Worm (Caenorhabditis elegans): Measurements from ENCODE around the gene Y56A3A.2.

The Y56A3A.2 gene

DNA sequence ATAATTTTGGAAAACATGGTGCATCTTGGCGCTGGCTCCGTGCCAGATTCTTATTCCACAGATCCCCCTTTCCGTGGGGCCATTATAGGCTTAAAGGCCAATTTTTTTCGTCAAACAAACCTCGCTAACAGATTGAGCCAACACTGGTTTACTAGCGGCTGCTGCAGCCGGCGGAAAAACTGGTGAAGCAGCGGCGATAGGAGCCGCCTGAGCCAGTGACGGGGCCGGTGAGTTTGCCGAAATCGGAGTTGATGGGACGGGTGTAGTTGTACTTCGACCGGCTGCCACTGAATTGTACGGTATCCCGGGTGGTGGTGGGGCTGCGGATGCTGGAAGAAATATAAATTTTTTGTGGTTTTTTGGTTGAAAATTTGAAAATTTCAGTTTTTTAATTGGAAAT lies 20.3 kb downstream of the Y56A3A.2 start:
- TF ChIP-seq C38D4.7 (GFP tag; optimal IDR thresholded peaks at IDR 0.05) (no peak), pha-4 (tag; optimal IDR thresholded peaks at IDR 0.05) (no peak), unc-55 (GFP tag; optimal IDR thresholded peaks at IDR 0.05) (no peak), dve-1 (tag; optimal IDR thresholded peaks at IDR 0.05) (no peak), ceh-34 (tag; optimal IDR thresholded peaks at IDR 0.05) (no peak), hlh-15 (tag; optimal IDR thresholded peaks at IDR 0.05) (no peak), C08G9.2 (tag; optimal IDR thresholded peaks at IDR 0.05) (no peak), ceh-30 (tag; optimal IDR thresholded peaks at IDR 0.05) (no peak), lim-6 (tag; optimal IDR thresholded peaks at IDR 0.05) (no peak)

DNA sequence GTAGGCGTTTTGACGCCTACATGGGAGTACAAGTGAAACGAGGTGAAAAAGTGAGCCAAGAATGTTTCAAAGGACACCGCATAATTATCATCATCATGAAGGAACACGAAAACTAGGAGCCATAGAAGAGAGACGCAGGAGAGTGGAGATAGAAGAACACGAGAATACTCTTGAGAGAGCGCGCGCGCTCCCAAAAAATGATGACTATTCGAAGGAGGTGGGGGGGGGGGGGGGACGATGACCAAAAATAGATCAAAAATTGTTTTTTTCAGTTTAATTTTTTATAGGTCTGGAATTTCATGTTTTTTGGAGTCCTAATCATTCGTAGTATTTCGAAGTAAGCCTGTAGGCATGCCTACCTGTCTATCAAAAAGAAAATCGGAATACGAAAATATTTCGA lies 25.3 kb downstream of the Y56A3A.2 start:
- TF ChIP-seq K09A11.1 (tag; optimal IDR thresholded peaks at IDR 0.05; ENCODE audit: insufficient read depth) = no peak
- TF ChIP-seq ref-2 (tag; optimal IDR thresholded peaks at IDR 0.05) = no peak

DNA sequence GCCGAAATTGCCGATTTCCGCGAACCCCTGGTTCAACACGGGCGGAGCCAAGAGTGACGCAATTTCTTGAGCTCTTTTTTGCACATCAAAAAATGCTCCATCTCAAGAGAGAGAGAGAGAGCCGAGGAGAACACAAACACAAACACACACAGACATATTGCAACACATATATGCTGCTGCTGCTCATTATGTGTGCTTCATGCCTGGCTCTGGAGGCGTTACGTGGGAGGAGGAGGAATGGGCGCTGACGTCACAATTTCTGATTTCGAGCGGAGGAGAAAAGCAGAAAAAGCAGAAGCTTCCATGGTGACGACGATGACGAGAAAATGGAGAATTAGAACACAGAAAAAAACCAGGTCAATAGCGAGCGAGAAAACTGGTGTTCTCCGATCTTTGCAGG lies 26.0 kb downstream of the Y56A3A.2 start:
- TF ChIP-seq fax-1 (tag; optimal IDR thresholded peaks at IDR 0.05) (no peak), nhr-232 (tag; optimal IDR thresholded peaks at IDR 0.05) (no peak)

DNA sequence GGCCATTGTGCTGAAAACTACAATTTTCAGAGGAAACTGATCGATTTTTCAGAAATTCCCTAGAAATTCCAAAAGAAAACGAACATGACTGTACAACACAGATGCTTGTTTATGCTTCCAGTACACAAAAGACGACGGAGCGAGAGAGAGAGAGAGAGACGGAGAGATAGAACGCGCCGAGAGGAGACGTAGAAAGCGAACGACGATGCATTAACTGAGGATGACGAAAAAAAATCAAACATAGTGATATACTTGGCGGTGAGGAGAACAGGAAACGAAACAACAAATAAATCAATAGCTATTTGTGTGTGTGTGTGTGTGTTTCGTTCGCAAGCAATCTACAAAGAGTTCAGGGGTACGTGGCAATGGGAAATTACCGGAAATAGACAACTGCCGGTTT lies 27.3 kb downstream of the Y56A3A.2 start:
- TF ChIP-seq sdc-2 (tag; optimal IDR thresholded peaks at IDR 0.05) = no peak
- TF ChIP-seq elt-4 (tag; optimal IDR thresholded peaks at IDR 0.05) = no peak
- no peak for TF ChIP-seq hlh-30 (tag; optimal IDR thresholded peaks at IDR 0.05; ENCODE audit: insufficient read depth)
- TF ChIP-seq ceh-24 (tag; optimal IDR thresholded peaks at IDR 0.05) = no peak
- TF ChIP-seq pag-3 (tag; optimal IDR thresholded peaks at IDR 0.05; ENCODE audit: borderline replicate concordance) = no peak
- no peak for TF ChIP-seq rnt-1 (tag; optimal IDR thresholded peaks at IDR 0.05)
- no peak for TF ChIP-seq dve-1 (tag; optimal IDR thresholded peaks at IDR 0.05)
- no peak for TF ChIP-seq odd-2 (tag; optimal IDR thresholded peaks at IDR 0.05)
- TF ChIP-seq hlh-13 (GFP tag; optimal IDR thresholded peaks at IDR 0.05) = no peak
- TF ChIP-seq ref-2 (tag; optimal IDR thresholded peaks at IDR 0.05) = no peak
- no peak for TF ChIP-seq pha-2 (tag; optimal IDR thresholded peaks at IDR 0.05)
- no peak for TF ChIP-seq madf-2 (tag; optimal IDR thresholded peaks at IDR 0.05)
- TF ChIP-seq T23F11.4 (GFP tag; optimal IDR thresholded peaks at IDR 0.05) = no peak
- TF ChIP-seq lim-6 (tag; optimal IDR thresholded peaks at IDR 0.05) = no peak
- TF ChIP-seq ceh-48 (tag; optimal IDR thresholded peaks at IDR 0.05) = no peak
- no peak for TF ChIP-seq nhr-232 (tag; optimal IDR thresholded peaks at IDR 0.05)
- no peak for TF ChIP-seq Y22D7AL.16 (tag; optimal IDR thresholded peaks at IDR 0.05)
- TF ChIP-seq hlh-15 (tag; optimal IDR thresholded peaks at IDR 0.05) = no peak
- TF ChIP-seq hlh-6 (tag; optimal IDR thresholded peaks at IDR 0.05) = no peak
- no peak for TF ChIP-seq ceh-34 (tag; optimal IDR thresholded peaks at IDR 0.05)

DNA sequence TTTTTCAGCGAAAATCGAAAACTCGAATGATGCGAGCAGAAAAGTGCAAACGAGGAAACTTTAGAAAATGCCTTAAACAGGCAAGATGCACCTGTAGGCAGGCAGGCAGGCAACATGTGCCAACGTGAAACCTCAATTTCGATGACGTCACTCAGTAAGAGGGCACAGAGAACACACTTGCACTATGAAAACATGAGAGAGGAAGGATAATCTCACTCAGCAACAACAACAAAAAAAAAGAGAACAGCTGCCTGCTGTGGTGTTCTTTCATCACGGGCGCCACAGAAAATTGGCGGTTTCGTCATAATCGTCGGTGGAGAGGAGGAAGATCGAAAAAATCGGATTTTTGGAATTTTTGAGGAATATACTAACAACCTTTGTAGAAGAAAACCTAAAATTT lies 27.9 kb downstream of the Y56A3A.2 start:
- no peak for TF ChIP-seq ceh-45 (GFP tag; IDR thresholded peaks at IDR 0.05)
- no peak for TF ChIP-seq ceh-2 (tag; optimal IDR thresholded peaks at IDR 0.05)
- no peak for TF ChIP-seq K02D7.2 (tag; optimal IDR thresholded peaks at IDR 0.05)
- TF ChIP-seq elt-4 (tag; optimal IDR thresholded peaks at IDR 0.05) = no peak
- no peak for TF ChIP-seq C08G9.2 (tag; optimal IDR thresholded peaks at IDR 0.05)
- no peak for TF ChIP-seq nhr-232 (tag; optimal IDR thresholded peaks at IDR 0.05)
- no peak for TF ChIP-seq pax-1 (tag; optimal IDR thresholded peaks at IDR 0.05)
- no peak for TF ChIP-seq hlh-8 (tag; optimal IDR thresholded peaks at IDR 0.05)
- no peak for TF ChIP-seq F13H6.1 (tag; optimal IDR thresholded peaks at IDR 0.05)
- TF ChIP-seq ceh-19 (GFP tag; optimal IDR thresholded peaks at IDR 0.05) = no peak
- no peak for TF ChIP-seq ref-2 (tag; optimal IDR thresholded peaks at IDR 0.05)
- TF ChIP-seq rnt-1 (tag; optimal IDR thresholded peaks at IDR 0.05) = no peak
- TF ChIP-seq mec-3 (tag; optimal IDR thresholded peaks at IDR 0.05; ENCODE audit: borderline replicate concordance) = no peak
- TF ChIP-seq unc-55 (GFP tag; optimal IDR thresholded peaks at IDR 0.05) = no peak
- no peak for TF ChIP-seq ceh-14 (tag; optimal IDR thresholded peaks at IDR 0.05)
- no peak for TF ChIP-seq zip-5 (tag; optimal IDR thresholded peaks at IDR 0.05)

Measured in whole organism, late embryonic.